Worm (Caenorhabditis elegans): ENCODE measurements around the gene W05H9.4.

- TF ChIP-seq nhr-237 (tag; optimal IDR thresholded peaks at IDR 0.05): no peak
- no peak for TF ChIP-seq pha-4 (tag; optimal IDR thresholded peaks at IDR 0.05)
- TF ChIP-seq sea-2 (GFP tag; optimal IDR thresholded peaks at IDR 0.05): no peak
These were observed 3.3 kb downstream of the W05H9.4 start, which contains the start of gene W05H9.2 for ce11 chrX:6266739-6267138.

All from whole organism, L3 larva.